Fruit fly (Drosophila melanogaster) whole organism, prepupa: ENCODE measurements around the gene CG32590.

Experiments
- CG10669 ChIP-seq: fragments of 200-800 bp; sonication (Bioruptor generic); optimal IDR thresholded peaks from 3 replicates; lab custom pipeline; 2018; ENCODE audit warnings: missing biosample characterization, mild to moderate bottlenecking, missing genetic modification characterization, moderate library complexity
- CG6276 ChIP-seq: fragments of 200-800 bp; sonication (Bioruptor generic); optimal IDR thresholded peaks from 2 replicates; lab custom pipeline; 2017; ENCODE audit warnings: missing biosample characterization, mild to moderate bottlenecking, missing genetic modification characterization
- CG6792 ChIP-seq: fragments of 200-800 bp; sonication (Bioruptor generic); optimal IDR thresholded peaks from 3 replicates; lab custom pipeline; 2016; ENCODE audit warnings: missing biosample characterization, missing genetic modification characterization
- CG6808 ChIP-seq: fragments of 200-800 bp; sonication (Bioruptor generic); optimal IDR thresholded peaks from 3 replicates; lab custom pipeline; 2017; ENCODE audit warnings: missing biosample characterization, missing genetic modification characterization, mild to moderate bottlenecking, moderate library complexity, missing genetic modification reagents
- CG7368 ChIP-seq: fragments of 200-800 bp; sonication (Bioruptor generic); optimal IDR thresholded peaks from 3 replicates; lab custom pipeline; 2016; ENCODE audit warnings: missing biosample characterization, missing genetic modification characterization
- CG8319 ChIP-seq: fragments of 200-800 bp; sonication (Bioruptor generic); optimal IDR thresholded peaks from 3 replicates; lab custom pipeline; 2016; ENCODE audit warnings: missing biosample characterization, missing genetic modification characterization
- Eip75B ChIP-seq: fragments of 200-800 bp; sonication (Bioruptor generic); optimal IDR thresholded peaks from 3 replicates; lab custom pipeline; 2016; ENCODE audit warnings: missing biosample characterization, missing genetic modification characterization
- Eip78C ChIP-seq: fragments of 200-800 bp; sonication (Bioruptor generic); peaks from one replicate; lab custom pipeline; 2016; ENCODE audit warnings: missing biosample characterization, missing genetic modification characterization
- Hr38 ChIP-seq: sonication (Bioruptor generic); optimal IDR thresholded peaks from 2 replicates; lab custom pipeline; 2016; ENCODE audit warnings: missing biosample characterization, missing genetic modification characterization
- Hr39 ChIP-seq: fragments of 200-800 bp; sonication (Bioruptor generic); optimal IDR thresholded peaks from 2 replicates; lab custom pipeline; 2016; ENCODE audit warnings: missing biosample characterization, missing genetic modification characterization
- Hr4 ChIP-seq: fragments of 200-800 bp; sonication (Bioruptor generic); optimal IDR thresholded peaks from 3 replicates; lab custom pipeline; 2016; ENCODE audit warnings: missing biosample characterization, missing genetic modification characterization
- Sox15 ChIP-seq: fragments of 200-800 bp; sonication (Bioruptor generic); optimal IDR thresholded peaks from 3 replicates; lab custom pipeline; 2016; ENCODE audit warnings: missing biosample characterization, missing genetic modification characterization
- ss ChIP-seq, 2 experiments: fragments of 200-800 bp; sonication (Bioruptor generic); optimal IDR thresholded peaks; 2 replicates in 1 of 2; 3 replicates in 1 of 2; lab custom pipeline; 2017 to 2018; ENCODE audit warnings: mild to moderate bottlenecking in 2 of 2, missing biosample characterization in 2 of 2, missing genetic modification characterization in 2 of 2, moderate library complexity in 1 of 2

dm6 chrX:14839739-14840347 is 937 bp upstream of the CG32590 start:
- TF ChIP-seq Eip75B (GFP tag; lab: Kevin White, UChicago) (peak; percentile 16), Sox15 (GFP tag; lab: Kevin White, UChicago) (no peak), CG8319 (GFP tag; lab: Kevin White, UChicago) (no peak), CG10669 (GFP tag; lab: Kevin White, UChicago) (no peak), CG6808 (GFP tag; lab: Kevin White, UChicago) (no peak), CG7368 (peak; percentile 21), ss (GFP tag; optimal IDR thresholded peaks at IDR 0.05; lab: Kevin White, UChicago) (no peak), CG6792 (GFP tag; lab: Kevin White, UChicago) (no peak), CG6276 (GFP tag; lab: Kevin White, UChicago) (no peak), Hr4 (GFP tag; lab: Kevin White, UChicago) (peak; percentile 5), Eip78C (GFP tag; lab: Kevin White, UChicago) (peak; percentile 9), Hr38 (GFP tag; lab: Kevin White, UChicago) (no peak), Hr39 (GFP tag; lab: Kevin White, UChicago) (peak; percentile 53)
